Worm (Caenorhabditis elegans) whole organism, L4/young adult: ENCODE results near the gene btb-9.

Experiments used
- W03F9.2 ChIP-seq: fragments of 150-350 bp; optimal IDR thresholded peaks from 2 replicates; lab custom pipeline; 2014; ENCODE audit warnings: missing biosample characterization, missing genetic modification characterization
- him-1 ChIP-seq: sonication (generic microtip); optimal IDR thresholded peaks from 2 replicates; lab custom pipeline; 2016; ENCODE audit warnings: missing genotype, missing genetic modification reagents, missing genetic modification characterization, missing compliant biosample characterization

ce11 chrII:1757033-1757432 lies 28.7 kb downstream of the btb-9 start, which contains the start of gene F36H5.10:
- TF ChIP-seq W03F9.2 (tag; lab: Kevin White, UChicago) (no peak), him-1 (tag; lab: Kevin White, UChicago) (no peak)
